Fruit fly (Drosophila melanogaster) whole organism, embryonic: ENCODE measurements around the gene CG32195.

Experiments used
- BEAF-32 ChIP-seq: fragments of 200-800 bp; sonication (Bioruptor generic); optimal IDR thresholded peaks from 3 replicates; lab custom pipeline; 2017; ENCODE audit warnings: missing biosample characterization, missing genetic modification characterization, mild to moderate bottlenecking, moderate library complexity, missing genetic modification reagents
- CG10979 ChIP-seq: fragments of 200-800 bp; sonication (Bioruptor generic); optimal IDR thresholded peaks from 2 replicates; lab custom pipeline; 2018; ENCODE audit warnings: missing biosample characterization, mild to moderate bottlenecking, missing genetic modification characterization, moderate library complexity
- CG12219 ChIP-seq: fragments of 200-800 bp; sonication (Bioruptor generic); optimal IDR thresholded peaks from 3 replicates; lab custom pipeline; 2018; ENCODE audit warnings: missing biosample characterization, mild to moderate bottlenecking, missing genetic modification characterization
- CG16815 ChIP-seq: fragments of 200-800 bp; sonication (Bioruptor generic); optimal IDR thresholded peaks from 3 replicates; lab custom pipeline; 2017; ENCODE audit warnings: missing biosample characterization, mild to moderate bottlenecking, missing genetic modification characterization
- CG16863 ChIP-seq: fragments of 200-800 bp; sonication (Bioruptor generic); optimal IDR thresholded peaks from 3 replicates; lab custom pipeline; 2016; ENCODE audit warnings: missing biosample characterization, missing genetic modification characterization
- CG17359 ChIP-seq: fragments of 200-800 bp; sonication (Bioruptor generic); optimal IDR thresholded peaks from 3 replicates; lab custom pipeline; 2018; ENCODE audit warnings: missing biosample characterization, mild to moderate bottlenecking, missing genetic modification characterization, moderate library complexity
- CG17912 ChIP-seq: fragments of 200-800 bp; sonication (Bioruptor generic); optimal IDR thresholded peaks from 2 replicates; lab custom pipeline; 2018; ENCODE audit warnings: missing biosample characterization, mild to moderate bottlenecking, missing genetic modification characterization
- CG33557 ChIP-seq: fragments of 200-800 bp; sonication (Bioruptor generic); optimal IDR thresholded peaks from 2 replicates; lab custom pipeline; 2019; ENCODE audit warnings: missing biosample characterization, mild to moderate bottlenecking, missing genetic modification characterization, moderate library complexity
- CG43689 ChIP-seq: fragments of 200-800 bp; sonication (Bioruptor generic); IDR thresholded peaks from 2 replicates; pipeline ENCODE4 v1.3.6; 2022; ENCODE audit warnings: missing biosample characterization, missing genetic modification characterization
- CG4404 ChIP-seq: fragments of 200-800 bp; sonication (Bioruptor generic); IDR thresholded peaks from 2 replicates; pipeline ENCODE4 v1.3.6; 2022; ENCODE audit warnings: missing biosample characterization, missing genetic modification characterization
- CG4424 ChIP-seq: fragments of 200-800 bp; sonication (Bioruptor generic); optimal IDR thresholded peaks from 3 replicates; lab custom pipeline; 2016; ENCODE audit warnings: missing biosample characterization, missing genetic modification characterization
- CG4820 ChIP-seq: fragments of 200-800 bp; sonication (Bioruptor generic); optimal IDR thresholded peaks from 3 replicates; lab custom pipeline; 2016; ENCODE audit warnings: missing biosample characterization, missing genetic modification characterization
- CG5953 ChIP-seq: fragments of 200-800 bp; sonication (Bioruptor generic); IDR thresholded peaks from 2 replicates; pipeline ENCODE4 v1.3.6; 2022; ENCODE audit warnings: missing biosample characterization, missing genetic modification characterization
- CG6854 ChIP-seq: fragments of 200-800 bp; sonication (Bioruptor generic); optimal IDR thresholded peaks from 3 replicates; lab custom pipeline; 2017; ENCODE audit warnings: missing biosample characterization, mild to moderate bottlenecking, missing genetic modification characterization
- Camta ChIP-seq: fragments of 200-800 bp; sonication (Bioruptor generic); optimal IDR thresholded peaks from 2 replicates; lab custom pipeline; 2016; ENCODE audit warnings: missing biosample characterization, missing genetic modification characterization
- Chrac-16 ChIP-seq: fragments of 200-800 bp; sonication (Bioruptor generic); optimal IDR thresholded peaks from 3 replicates; lab custom pipeline; 2016; ENCODE audit warnings: missing biosample characterization, missing genetic modification characterization
- CoRest ChIP-seq: fragments of 200-800 bp; sonication (Bioruptor generic); optimal IDR thresholded peaks from 3 replicates; lab custom pipeline; 2018; ENCODE audit warnings: missing biosample characterization, mild to moderate bottlenecking, missing genetic modification characterization, moderate library complexity
- D ChIP-seq, 2 experiments: fragments of 200-800 bp in 1 of 2; fragments of >200 bp in 1 of 2; sonication (Bioruptor generic) in 1 of 2; optimal IDR thresholded peaks; 2 replicates in 1 of 2; 3 replicates in 1 of 2; lab custom pipeline; 2017; ENCODE audit warnings: mild to moderate bottlenecking in 1 of 2, missing biosample characterization in 1 of 2, missing genetic modification characterization in 1 of 2, missing genetic modification reagents in 1 of 2
- D19A ChIP-seq: fragments of 200-800 bp; optimal IDR thresholded peaks from 3 replicates; lab custom pipeline; 2019; ENCODE audit warnings: missing biosample characterization, mild to moderate bottlenecking, missing genetic modification characterization, moderate library complexity
- Fer2 ChIP-seq: fragments of 200-800 bp; sonication (Bioruptor generic); optimal IDR thresholded peaks from 2 replicates; lab custom pipeline; 2018; ENCODE audit warnings: missing biosample characterization, mild to moderate bottlenecking, missing genetic modification characterization, moderate library complexity
- Kr ChIP-seq: fragments of 200-800 bp; sonication (Bioruptor generic); optimal IDR thresholded peaks from 2 replicates; lab custom pipeline; 2017; ENCODE audit warnings: missing biosample characterization, mild to moderate bottlenecking, missing genetic modification characterization
- Med ChIP-seq: fragments of 200-800 bp; sonication (Bioruptor generic); peaks from one replicate; lab custom pipeline; 2016; ENCODE audit warnings: missing biosample characterization, missing genetic modification characterization, mild to moderate bottlenecking, inconsistent platforms, moderate library complexity
- Neu2 ChIP-seq: fragments of 200-800 bp; sonication (Bioruptor generic); optimal IDR thresholded peaks from 3 replicates; lab custom pipeline; 2016; ENCODE audit warnings: missing biosample characterization, missing genetic modification characterization, borderline replicate concordance
- Oli ChIP-seq: fragments of 200-800 bp; sonication (Bioruptor generic); optimal IDR thresholded peaks from 2 replicates; lab custom pipeline; 2018; ENCODE audit warnings: missing biosample characterization, mild to moderate bottlenecking, missing genetic modification characterization, moderate library complexity
- Rfx ChIP-seq: fragments of 200-800 bp; sonication (Bioruptor generic); IDR thresholded peaks from 2 replicates; pipeline ENCODE4 v1.3.6; 2022; ENCODE audit warnings: missing biosample characterization, missing genetic modification characterization
- Scr ChIP-seq: fragments of 200-800 bp; sonication (Bioruptor generic); IDR thresholded peaks from 2 replicates; pipeline ENCODE4 v1.3.6; 2022; ENCODE audit warnings: missing biosample characterization, missing genetic modification characterization; ENCODE audit not compliant: partially characterized antibody
- Sox100B ChIP-seq: fragments of 200-800 bp; sonication (Bioruptor generic); optimal IDR thresholded peaks from 3 replicates; lab custom pipeline; 2018; ENCODE audit warnings: missing biosample characterization, mild to moderate bottlenecking, missing genetic modification characterization
- Stat92E ChIP-seq, 3 experiments: fragments of >200 bp in 2 of 3; fragments of 200-800 bp in 1 of 3; sonication (Bioruptor generic) in 1 of 3; optimal IDR thresholded peaks; 2 replicates each; lab custom pipeline; 2017 to 2019; ENCODE audit warnings: missing biosample characterization in 3 of 3, missing genetic modification characterization in 3 of 3, mild to moderate bottlenecking in 1 of 3, moderate library complexity in 1 of 3
- aop ChIP-seq: fragments of 200-800 bp; sonication (Bioruptor generic); IDR thresholded peaks from 2 replicates; pipeline ENCODE4 v1.3.6; 2022; ENCODE audit warnings: missing biosample characterization, missing genetic modification characterization
- crol ChIP-seq: fragments of 200-800 bp; sonication (Bioruptor generic); IDR thresholded peaks from 2 replicates; pipeline ENCODE4 v1.3.6; 2022; ENCODE audit warnings: missing biosample characterization, missing genetic modification characterization
- danr ChIP-seq: fragments of 200-800 bp; sonication (Bioruptor generic); IDR thresholded peaks from 2 replicates; pipeline ENCODE4 v1.3.6; 2022; ENCODE audit warnings: missing biosample characterization, missing genetic modification characterization
- dimm ChIP-seq: fragments of 200-800 bp; sonication (Bioruptor generic); IDR thresholded peaks from 2 replicates; pipeline ENCODE4 v1.3.6; 2022; ENCODE audit warnings: missing biosample characterization, missing genetic modification characterization
- disco-r ChIP-seq: fragments of 200-800 bp; sonication (Bioruptor generic); optimal IDR thresholded peaks from 2 replicates; lab custom pipeline; 2016; ENCODE audit warnings: missing biosample characterization, missing genetic modification characterization
- dysf ChIP-seq: fragments of 200-800 bp; sonication (Bioruptor generic); IDR thresholded peaks from 3 replicates; pipeline ENCODE4 v1.3.6; 2022; ENCODE audit warnings: missing biosample characterization, missing genetic modification characterization
- ewg ChIP-seq: fragments of 200-800 bp; sonication (Bioruptor generic); optimal IDR thresholded peaks from 3 replicates; lab custom pipeline; 2017; ENCODE audit warnings: mild to moderate bottlenecking, missing biosample characterization, missing genetic modification reagents, missing genetic modification characterization
- exex ChIP-seq: fragments of 200-800 bp; sonication (Bioruptor generic); optimal IDR thresholded peaks from 4 replicates; lab custom pipeline; 2018; ENCODE audit warnings: missing biosample characterization, mild to moderate bottlenecking, missing genetic modification characterization, moderate library complexity
- gce ChIP-seq: fragments of 200-800 bp; sonication (Bioruptor generic); IDR thresholded peaks from 3 replicates; pipeline ENCODE4 v1.3.6; 2022; ENCODE audit warnings: missing biosample characterization, missing genetic modification characterization
- grau ChIP-seq: fragments of 200-800 bp; optimal IDR thresholded peaks from 3 replicates; lab custom pipeline; 2019; ENCODE audit warnings: missing biosample characterization, mild to moderate bottlenecking, missing genetic modification characterization, moderate library complexity
- ind ChIP-seq: fragments of 200-800 bp; sonication (Bioruptor generic); optimal IDR thresholded peaks from 3 replicates; lab custom pipeline; 2016; ENCODE audit warnings: missing biosample characterization, missing genetic modification characterization
- jumu ChIP-seq: fragments of 200-800 bp; sonication (Bioruptor generic); optimal IDR thresholded peaks from 3 replicates; lab custom pipeline; 2016; ENCODE audit warnings: missing biosample characterization, missing genetic modification characterization
- kah ChIP-seq: fragments of 200-800 bp; sonication (Bioruptor generic); optimal IDR thresholded peaks from 2 replicates; lab custom pipeline; 2018; ENCODE audit warnings: missing biosample characterization, mild to moderate bottlenecking, missing genetic modification characterization
- maf-S ChIP-seq: fragments of 200-800 bp; sonication (Bioruptor generic); optimal IDR thresholded peaks from 2 replicates; lab custom pipeline; 2016; ENCODE audit warnings: missing biosample characterization, missing genetic modification characterization
- run ChIP-seq: fragments of 200-800 bp; sonication (Bioruptor generic); optimal IDR thresholded peaks from 3 replicates; lab custom pipeline; 2018; ENCODE audit warnings: missing biosample characterization, mild to moderate bottlenecking, missing genetic modification characterization
- salm ChIP-seq: fragments of 200-800 bp; sonication (Bioruptor generic); optimal IDR thresholded peaks from 2 replicates; lab custom pipeline; 2018; ENCODE audit warnings: missing biosample characterization, mild to moderate bottlenecking, missing genetic modification characterization
- schlank ChIP-seq: fragments of 200-800 bp; sonication (Bioruptor generic); optimal IDR thresholded peaks from 2 replicates; lab custom pipeline; 2018; ENCODE audit warnings: missing biosample characterization, mild to moderate bottlenecking, missing genetic modification characterization
- sd ChIP-seq: fragments of 200-800 bp; sonication (Bioruptor generic); optimal IDR thresholded peaks from 3 replicates; lab custom pipeline; 2018; ENCODE audit warnings: missing biosample characterization, mild to moderate bottlenecking, missing genetic modification characterization, moderate library complexity
- slou ChIP-seq: fragments of 200-800 bp; sonication (Bioruptor generic); optimal IDR thresholded peaks from 3 replicates; lab custom pipeline; 2016; ENCODE audit warnings: missing biosample characterization, missing genetic modification characterization
- tx ChIP-seq: fragments of 200-800 bp; sonication (Bioruptor generic); optimal IDR thresholded peaks from 2 replicates; lab custom pipeline; 2016; ENCODE audit warnings: missing biosample characterization, missing genetic modification characterization

CG32195 gene

DNA sequence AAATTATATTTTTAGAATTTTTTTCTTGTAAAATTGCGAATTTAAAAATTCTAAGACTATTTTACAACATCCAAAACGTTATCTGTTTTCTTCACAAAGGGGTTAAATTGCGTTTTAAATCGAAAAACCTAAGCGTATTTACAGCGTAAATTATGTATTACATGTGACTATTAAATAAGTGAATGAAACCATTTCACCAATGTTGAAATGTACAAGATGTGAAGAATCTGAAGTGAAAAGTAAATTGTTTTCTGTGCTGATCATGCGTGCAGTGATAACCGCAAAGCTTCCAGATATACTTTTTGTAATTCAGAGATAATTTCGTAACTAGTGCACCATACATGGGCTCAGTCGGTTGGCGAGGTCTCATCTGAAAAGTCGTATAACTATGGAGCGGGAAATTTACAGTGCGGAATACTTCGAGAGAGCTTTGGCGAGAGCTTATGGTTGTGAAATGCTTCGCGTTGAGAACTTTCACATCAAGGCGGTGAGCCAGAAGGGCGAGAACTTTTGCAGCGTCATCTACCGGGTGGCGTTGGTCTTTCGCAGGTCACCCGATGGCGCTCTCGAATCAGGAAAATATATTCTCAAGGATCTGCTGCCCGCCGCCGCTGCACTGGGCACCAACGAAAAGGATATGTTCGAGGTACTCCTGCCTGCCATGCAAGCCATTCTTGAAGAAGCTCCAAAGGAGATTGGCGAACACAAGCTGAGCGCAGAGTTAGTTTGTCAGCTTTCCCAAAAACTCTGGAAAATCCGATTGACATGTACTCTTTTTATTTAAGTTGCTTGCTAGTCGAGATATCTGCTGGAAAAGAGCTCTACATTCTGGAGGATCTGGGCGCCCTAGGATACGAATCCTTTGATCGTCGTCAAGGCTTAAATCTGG is 1.5 kb downstream of the CG32195 start (continued):
- TF ChIP-seq tx (no peak), dysf (GFP tag; lab: Robert Waterston, UW) (peak; percentile 67), Rfx (GFP tag; lab: Robert Waterston, UW) (peak; percentile 79), Neu2 (no peak), CG16815 (GFP tag; lab: Kevin White, UChicago) (no peak), sd (peak; percentile 52), crol (GFP tag; lab: Robert Waterston, UW) (no peak), CG17359 (tag; lab: Kevin White, UChicago) (peak; percentile 30), CG4424 (GFP tag; lab: Kevin White, UChicago) (no peak), D19A (peak; percentile 57), exex (peak; percentile 18), Kr (GFP tag; lab: Kevin White, UChicago) (no peak), Sox100B (GFP tag; lab: Kevin White, UChicago) (peak; percentile 56), schlank (no peak), Med (GFP tag; lab: Kevin White, UChicago) (peak; percentile 92), dimm (GFP tag; lab: Robert Waterston, UW) (no peak), disco-r (GFP tag; lab: Kevin White, UChicago) (no peak), CG17912 (GFP tag; lab: Kevin White, UChicago) (peak; percentile 15), Oli (tag; lab: Kevin White, UChicago) (peak; percentile 66), CG43689 (GFP tag; lab: Robert Waterston, UW) (no peak), jumu (GFP tag; lab: Kevin White, UChicago) (no peak), Stat92E (GFP tag; optimal IDR thresholded peaks at IDR 0.05; lab: Kevin White, UChicago) (no peak), CG4404 (no peak), CG6854 (GFP tag; lab: Kevin White, UChicago) (peak; percentile 57), Chrac-16 (GFP tag; lab: Kevin White, UChicago) (no peak), CG33557 (GFP tag; lab: Kevin White, UChicago) (no peak), CG16863 (GFP tag; lab: Kevin White, UChicago) (peak; percentile 7), danr (no peak), ewg (GFP tag; lab: Kevin White, UChicago) (peak; percentile 19), Fer2 (tag; lab: Kevin White, UChicago) (no peak), kah (GFP tag; lab: Kevin White, UChicago) (no peak), BEAF-32 (no peak), Scr (peak; percentile 23; the same call in 1 of the 2 replicates), CG10979 (tag; lab: Kevin White, UChicago) (no peak), CG5953 (GFP tag; lab: Robert Waterston, UW) (peak; percentile 62; the same call in 1 of the 2 replicates), maf-S (GFP tag; lab: Kevin White, UChicago) (peak; percentile 0), gce (GFP tag; lab: Robert Waterston, UW) (peak; percentile 51; the same call in 1 of the 3 replicates), grau (tag; lab: Kevin White, UChicago) (peak; percentile 62), slou (no peak), D (optimal IDR thresholded peaks at IDR 0.05; lab: Kevin White, UChicago) (no peak), D (GFP tag; optimal IDR thresholded peaks at IDR 0.05; lab: Kevin White, UChicago) (no peak), aop (GFP tag; lab: Robert Waterston, UW) (no peak), Camta (GFP tag; lab: Kevin White, UChicago) (peak; percentile 22), run (tag; lab: Kevin White, UChicago) (peak; percentile 54), CoRest (tag; lab: Kevin White, UChicago) (peak; percentile 64), ind (GFP tag; lab: Kevin White, UChicago) (no peak), CG4820 (GFP tag; lab: Kevin White, UChicago) (no peak), salm (tag; lab: Kevin White, UChicago) (peak; percentile 25), CG12219 (peak; percentile 49)
